Worm (Caenorhabditis elegans) whole organism, young adult: ENCODE results near the gene Y52E8A.3.

Source experiments
- F52B5.7 ChIP-seq: sonication (generic microtip); optimal IDR thresholded peaks from 2 replicates; lab custom pipeline; 2016; ENCODE audit warnings: mild to moderate bottlenecking, missing genetic modification characterization, missing compliant biosample characterization
- F57A8.1 ChIP-seq: fragments of 200-800 bp; sonication (Bioruptor generic); optimal IDR thresholded peaks from 2 replicates; lab custom pipeline; 2018; ENCODE audit warnings: mild to moderate bottlenecking, missing genetic modification characterization, moderate library complexity, missing compliant biosample characterization
- K12H6.12 ChIP-seq: fragments of 200-800 bp; sonication (Bioruptor generic); optimal IDR thresholded peaks from 2 replicates; lab custom pipeline; 2018; ENCODE audit warnings: mild to moderate bottlenecking, missing genetic modification characterization, missing compliant biosample characterization
- aptf-3 ChIP-seq: fragments of 200-800 bp; sonication (Bioruptor generic); IDR thresholded peaks from 2 replicates; pipeline ENCODE4 v1.3.6; 2022; ENCODE audit warnings: missing genetic modification characterization, missing compliant biosample characterization
- ceh-27 ChIP-seq: fragments of 200-800 bp; sonication (Bioruptor generic); optimal IDR thresholded peaks from 2 replicates; lab custom pipeline; 2018; ENCODE audit warnings: mild to moderate bottlenecking, missing genetic modification characterization, moderate library complexity, missing compliant biosample characterization
- ekl-4 ChIP-seq: fragments of 200-800 bp; sonication (Bioruptor generic); IDR thresholded peaks from 2 replicates; pipeline ENCODE4 v1.3.6; 2022; ENCODE audit warnings: missing genetic modification reagents, missing genetic modification characterization, missing compliant biosample characterization
- rcor-1 ChIP-seq: fragments of 200-800 bp; sonication (Bioruptor generic); IDR thresholded peaks from 2 replicates; pipeline ENCODE4 v1.3.6; 2022; ENCODE audit warnings: missing genetic modification reagents, missing genetic modification characterization, missing compliant biosample characterization
- rpc-1 ChIP-seq, 2 experiments: fragments of 150-350 bp in 1 of 2; sonication (generic microtip) in 1 of 2; optimal IDR thresholded peaks; 2 replicates each; lab custom pipeline; 2014 to 2018; ENCODE audit warnings: missing biosample characterization in 1 of 2, missing genetic modification characterization in 1 of 2, missing genetic modification reagents in 1 of 2, missing genotype in 1 of 2
- sdz-38 ChIP-seq: sonication (generic microtip); optimal IDR thresholded peaks from 2 replicates; lab custom pipeline; 2016; ENCODE audit warnings: missing genotype, missing genetic modification characterization, missing compliant biosample characterization
- snpc-4 ChIP-seq, 5 experiments: fragments of 150-350 bp in 1 of 5; sonication (generic microtip) in 4 of 5; optimal IDR thresholded peaks; 2 replicates each; lab custom pipeline; 2014 to 2018; ENCODE audit warnings: missing genetic modification characterization in 5 of 5, missing biosample characterization in 3 of 5, antibody characterized with exemption in 2 of 5, mild to moderate bottlenecking in 2 of 5, missing compliant biosample characterization in 2 of 5, missing genotype in 2 of 5, moderate library complexity in 2 of 5, missing genetic modification reagents in 1 of 5
- unc-130 ChIP-seq: sonication (generic microtip); optimal IDR thresholded peaks from 2 replicates; lab custom pipeline; 2016; ENCODE audit warnings: missing genetic modification reagents, missing genetic modification characterization, missing compliant biosample characterization
- unc-62 ChIP-seq: fragments of 150-350 bp; optimal IDR thresholded peaks from 2 replicates; lab custom pipeline; 2014; ENCODE audit warnings: missing biosample characterization, missing genetic modification reagents, missing genetic modification characterization
- xnd-1 ChIP-seq: sonication (generic microtip); optimal IDR thresholded peaks from 2 replicates; lab custom pipeline; 2016; ENCODE audit warnings: missing genotype, missing genetic modification reagents, missing genetic modification characterization, missing compliant biosample characterization
- ztf-22 ChIP-seq: fragments of 200-800 bp; sonication (Bioruptor generic); optimal IDR thresholded peaks from 2 replicates; lab custom pipeline; 2018; ENCODE audit warnings: mild to moderate bottlenecking, missing genetic modification characterization, moderate library complexity, missing compliant biosample characterization

- TF ChIP-seq rcor-1 (GFP tag; lab: Robert Waterston, UW) (no peak), unc-62 (no peak), xnd-1 (tag; lab: Kevin White, UChicago) (no peak), sdz-38 (no peak), unc-130 (GFP tag; lab: Kevin White, UChicago) (no peak), rpc-1 (optimal IDR thresholded peaks at IDR 0.05; lab: Kevin White, UChicago) (no peak), rpc-1 (tag; optimal IDR thresholded peaks at IDR 0.05; lab: Kevin White, UChicago) (no peak), ekl-4 (GFP tag; lab: Robert Waterston, UW) (no peak), ceh-27 (GFP tag; lab: Kevin White, UChicago) (no peak), F57A8.1 (GFP tag; lab: Kevin White, UChicago) (no peak), aptf-3 (GFP tag; lab: Robert Waterston, UW) (no peak), K12H6.12 (tag; lab: Kevin White, UChicago) (no peak), ztf-22 (no peak), snpc-4 (GFP tag; optimal IDR thresholded peaks at IDR 0.05; lab: Kevin White, UChicago) (no peak), snpc-4 (tag; optimal IDR thresholded peaks at IDR 0.05; lab: Kevin White, UChicago) (no peak), F52B5.7 (no peak)
Observed at ce11 chrII:4312115-4312514, 5.3 kb upstream of the Y52E8A.3 start, which contains the start of gene plep-1.
